Worm (Caenorhabditis elegans) whole organism, mixed stage, embryonic: ENCODE results near the gene R05H11.2.

Experiments
- M03D4.4 ChIP-seq: sonication (generic microtip); optimal IDR thresholded peaks from 2 replicates; lab custom pipeline; 2017; ENCODE audit warnings: mild to moderate bottlenecking, missing genetic modification characterization, missing compliant biosample characterization
- bed-3 ChIP-seq: fragments of 200-800 bp; sonication (Bioruptor generic); optimal IDR thresholded peaks from 3 replicates; lab custom pipeline; 2018; ENCODE audit warnings: mild to moderate bottlenecking, missing genetic modification characterization, moderate library complexity, missing compliant biosample characterization
- blmp-1 ChIP-seq: fragments of 150-350 bp; optimal IDR thresholded peaks from 2 replicates; lab custom pipeline; 2014; ENCODE audit warnings: missing biosample characterization, missing genetic modification characterization
- ceh-39 ChIP-seq: fragments of 150-350 bp; optimal IDR thresholded peaks from 2 replicates; lab custom pipeline; 2014; ENCODE audit warnings: missing biosample characterization, missing genetic modification characterization
- ceh-43 ChIP-seq: fragments of 200-800 bp; sonication (Bioruptor generic); optimal IDR thresholded peaks from 2 replicates; lab custom pipeline; 2018; ENCODE audit warnings: mild to moderate bottlenecking, missing genetic modification characterization, moderate library complexity, missing compliant biosample characterization
- ceh-83 ChIP-seq: fragments of 200-800 bp; sonication (Bioruptor generic); optimal IDR thresholded peaks from 2 replicates; lab custom pipeline; 2018; ENCODE audit warnings: mild to moderate bottlenecking, missing genetic modification characterization, missing compliant biosample characterization
- ces-1 ChIP-seq: fragments of 150-350 bp; optimal IDR thresholded peaks from 2 replicates; lab custom pipeline; 2014; ENCODE audit warnings: missing biosample characterization, missing genetic modification reagents, missing genetic modification characterization
- cnd-1 ChIP-seq: fragments of 200-800 bp; sonication (Bioruptor generic); optimal IDR thresholded peaks from 2 replicates; lab custom pipeline; 2018; ENCODE audit warnings: mild to moderate bottlenecking, missing genetic modification characterization, missing compliant biosample characterization
- drap-1 ChIP-seq: fragments of 200-800 bp; sonication (Bioruptor generic); optimal IDR thresholded peaks from 3 replicates; lab custom pipeline; 2018; ENCODE audit warnings: mild to moderate bottlenecking, missing genetic modification characterization, missing compliant biosample characterization
- elt-1 ChIP-seq: sonication (generic microtip); optimal IDR thresholded peaks from 2 replicates; lab custom pipeline; 2017; ENCODE audit warnings: missing genetic modification characterization, mild to moderate bottlenecking, missing compliant biosample characterization, antibody characterized with exemption, moderate library complexity, borderline replicate concordance; ENCODE audit not compliant: insufficient read depth
- elt-3 ChIP-seq: fragments of 150-350 bp; optimal IDR thresholded peaks from 2 replicates; lab custom pipeline; 2014; ENCODE audit warnings: missing biosample characterization, missing genetic modification characterization
- ham-2 ChIP-seq: fragments of 200-800 bp; sonication (Bioruptor generic); optimal IDR thresholded peaks from 2 replicates; lab custom pipeline; 2018; ENCODE audit warnings: mild to moderate bottlenecking, missing genetic modification characterization, missing compliant biosample characterization
- hlh-1 ChIP-seq: fragments of 150-350 bp; optimal IDR thresholded peaks from 2 replicates; lab custom pipeline; 2014; ENCODE audit warnings: missing biosample characterization, missing genetic modification reagents, missing genetic modification characterization
- lin-13 ChIP-seq: fragments of 150-350 bp; optimal IDR thresholded peaks from 2 replicates; lab custom pipeline; 2014; ENCODE audit warnings: missing biosample characterization, missing genetic modification characterization
- lin-32 ChIP-seq: fragments of 200-800 bp; sonication (Bioruptor generic); optimal IDR thresholded peaks from 2 replicates; lab custom pipeline; 2018; ENCODE audit warnings: mild to moderate bottlenecking, missing genetic modification characterization, missing compliant biosample characterization
- lsy-2 ChIP-seq: fragments of 150-350 bp; optimal IDR thresholded peaks from 2 replicates; lab custom pipeline; 2014; ENCODE audit warnings: missing biosample characterization, missing genetic modification characterization
- mab-5 ChIP-seq: fragments of 150-350 bp; optimal IDR thresholded peaks from 2 replicates; lab custom pipeline; 2014; ENCODE audit warnings: missing biosample characterization, missing genetic modification characterization
- mep-1 ChIP-seq: fragments of 150-350 bp; optimal IDR thresholded peaks from 2 replicates; lab custom pipeline; 2017; ENCODE audit warnings: missing biosample characterization, missing genetic modification reagents, missing genetic modification characterization, inconsistent platforms
- mls-2 ChIP-seq: sonication (generic microtip); optimal IDR thresholded peaks from 2 replicates; lab custom pipeline; 2016; ENCODE audit warnings: mild to moderate bottlenecking, missing genetic modification characterization, moderate library complexity, missing compliant biosample characterization
- nhr-12 ChIP-seq: fragments of 150-350 bp; optimal IDR thresholded peaks from 2 replicates; lab custom pipeline; 2014; ENCODE audit warnings: missing biosample characterization, missing genetic modification characterization
- nhr-2 ChIP-seq: fragments of 150-350 bp; optimal IDR thresholded peaks from 2 replicates; lab custom pipeline; 2014; ENCODE audit warnings: missing biosample characterization, missing genetic modification characterization
- nhr-237 ChIP-seq: fragments of 150-350 bp; optimal IDR thresholded peaks from 2 replicates; lab custom pipeline; 2014; ENCODE audit warnings: missing biosample characterization, missing genetic modification characterization
- nhr-28 ChIP-seq: fragments of 150-350 bp; optimal IDR thresholded peaks from 2 replicates; lab custom pipeline; 2014; ENCODE audit warnings: missing biosample characterization, missing genetic modification characterization
- pha-4 ChIP-seq: fragments of 150-350 bp; optimal IDR thresholded peaks from 2 replicates; lab custom pipeline; 2018; ENCODE audit warnings: missing biosample characterization, missing genetic modification reagents, missing genetic modification characterization
- sem-2 ChIP-seq: fragments of 200-800 bp; sonication (Bioruptor generic); optimal IDR thresholded peaks from 2 replicates; lab custom pipeline; 2018; ENCODE audit warnings: mild to moderate bottlenecking, missing genetic modification characterization, missing compliant biosample characterization
- snpc-4 ChIP-seq: fragments of 150-350 bp; optimal IDR thresholded peaks from 2 replicates; lab custom pipeline; 2014; ENCODE audit warnings: missing biosample characterization, missing genetic modification characterization
- sptf-1 ChIP-seq: sonication (generic microtip); optimal IDR thresholded peaks from 2 replicates; lab custom pipeline; 2017; ENCODE audit warnings: mild to moderate bottlenecking, missing genetic modification characterization, moderate library complexity, missing compliant biosample characterization
- tbx-8 ChIP-seq: fragments of 200-800 bp; sonication (Bioruptor generic); optimal IDR thresholded peaks from 2 replicates; lab custom pipeline; 2018; ENCODE audit warnings: mild to moderate bottlenecking, missing genetic modification characterization, moderate library complexity, missing compliant biosample characterization
- unc-120 ChIP-seq: sonication (generic microtip); optimal IDR thresholded peaks from 2 replicates; lab custom pipeline; 2017; ENCODE audit warnings: missing genetic modification characterization, missing compliant biosample characterization; ENCODE audit not compliant: poor library complexity, severe bottlenecking
- unc-39 ChIP-seq: fragments of 150-350 bp; optimal IDR thresholded peaks from 2 replicates; lab custom pipeline; 2014; ENCODE audit warnings: missing biosample characterization, missing genetic modification characterization
- unc-62 ChIP-seq: fragments of 150-350 bp; optimal IDR thresholded peaks from 2 replicates; lab custom pipeline; 2014; ENCODE audit warnings: missing biosample characterization, missing genetic modification reagents, missing genetic modification characterization
- ztf-11 ChIP-seq: fragments of 150-350 bp; optimal IDR thresholded peaks from 2 replicates; lab custom pipeline; 2014; ENCODE audit warnings: missing biosample characterization, missing genetic modification characterization

R05H11.2 gene

DNA sequence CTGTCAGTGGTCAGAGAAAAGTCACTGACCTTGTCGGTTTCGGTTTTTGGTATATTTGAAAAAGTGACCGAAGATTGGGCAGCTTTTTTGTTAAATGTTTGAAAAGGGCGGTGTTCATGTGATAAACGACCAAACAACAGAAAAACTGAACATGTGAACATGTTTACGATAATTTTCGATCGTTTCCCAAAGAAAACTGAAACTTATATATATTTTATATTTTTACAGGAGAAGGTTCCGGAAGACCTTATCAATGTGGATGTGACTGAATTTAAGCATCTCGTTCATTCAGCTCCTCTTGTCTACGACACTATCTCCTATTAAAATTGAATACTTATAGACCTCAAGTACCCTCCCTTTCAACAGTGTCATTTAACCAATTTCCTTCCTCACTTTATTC lies 1.6 kb downstream of the R05H11.2 start:
- TF ChIP-seq sptf-1 (tag; lab: Kevin White, UChicago), result no peak

- TF ChIP-seq lsy-2 (no peak), sptf-1 (tag; lab: Kevin White, UChicago) (no peak), snpc-4 (tag; lab: Kevin White, UChicago) (no peak), M03D4.4 (tag; lab: Kevin White, UChicago) (no peak), nhr-237 (no peak), nhr-2 (tag; lab: Kevin White, UChicago) (no peak), unc-62 (GFP tag; lab: Kevin White, UChicago) (no peak), mep-1 (tag; lab: Kevin White, UChicago) (no peak), unc-120 (tag; lab: Kevin White, UChicago) (no peak), lin-13 (tag; lab: Kevin White, UChicago) (no peak)
These were observed 4.4 kb downstream of the R05H11.2 start, which contains the start of gene lim-8 for ce11 chrIII:6802488-6802887. Gene lim-8 (plus strand): TSS chrIII:6802788.

- TF ChIP-seq M03D4.4 (tag; lab: Kevin White, UChicago) (no peak), mls-2 (tag; lab: Kevin White, UChicago) (no peak), sptf-1 (tag; lab: Kevin White, UChicago) (no peak), nhr-28 (tag; lab: Kevin White, UChicago) (no peak), bed-3 (GFP tag; lab: Kevin White, UChicago) (no peak), hlh-1 (no peak), lin-13 (tag; lab: Kevin White, UChicago) (no peak), nhr-12 (no peak), blmp-1 (tag; lab: Kevin White, UChicago) (no peak), cnd-1 (tag; lab: Kevin White, UChicago) (no peak), ceh-83 (GFP tag; lab: Kevin White, UChicago) (no peak), unc-120 (tag; lab: Kevin White, UChicago) (no peak), ceh-43 (GFP tag; lab: Kevin White, UChicago) (no peak)
- TF ChIP-seq, all 35 proteins: peak for 0
These were observed 5.0 kb downstream of the R05H11.2 start for ce11 chrIII:6803107-6803506.

DNA sequence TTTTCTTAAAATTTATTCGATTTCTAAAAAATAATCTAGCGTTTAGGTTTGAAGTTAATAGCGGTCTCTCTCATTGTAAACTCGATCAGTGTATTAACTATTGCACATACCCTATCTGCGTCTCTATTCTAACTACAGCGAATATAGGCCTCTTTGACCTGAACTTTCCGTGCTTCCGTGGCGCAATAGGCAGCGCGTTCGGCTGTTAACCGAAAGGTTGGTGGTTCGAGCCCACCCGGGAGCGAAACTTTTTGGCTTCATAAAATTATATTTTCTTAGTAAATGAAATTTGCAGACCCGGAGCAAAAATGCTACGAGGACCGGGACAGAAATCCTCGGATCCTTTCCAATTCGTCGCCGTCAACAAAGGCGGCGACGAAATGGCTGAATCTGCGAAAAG lies 7.3 kb downstream of the R05H11.2 start:
- TF ChIP-seq lin-32 (GFP tag; lab: Kevin White, UChicago) (peak; percentile 21), snpc-4 (tag; lab: Kevin White, UChicago) (no peak), ceh-83 (GFP tag; lab: Kevin White, UChicago) (peak; percentile 61), mab-5 (tag; lab: Kevin White, UChicago) (no peak), lsy-2 (no peak), M03D4.4 (tag; lab: Kevin White, UChicago) (peak; percentile 69), drap-1 (GFP tag; lab: Kevin White, UChicago) (peak; percentile 55), mls-2 (tag; lab: Kevin White, UChicago) (peak; percentile 52), nhr-2 (tag; lab: Kevin White, UChicago) (no peak), nhr-12 (no peak), ztf-11 (tag; lab: Kevin White, UChicago) (no peak), cnd-1 (tag; lab: Kevin White, UChicago) (peak; percentile 45), tbx-8 (peak; percentile 29), sptf-1 (tag; lab: Kevin White, UChicago) (peak; percentile 76), sem-2 (GFP tag; lab: Kevin White, UChicago) (peak; percentile 53), ham-2 (GFP tag; lab: Kevin White, UChicago) (peak; percentile 40), pha-4 (tag; lab: Kevin White, UChicago) (no peak), unc-120 (tag; lab: Kevin White, UChicago) (peak; percentile 27), bed-3 (GFP tag; lab: Kevin White, UChicago) (peak; percentile 53), ces-1 (GFP tag; lab: Kevin White, UChicago) (no peak), ceh-43 (GFP tag; lab: Kevin White, UChicago) (peak; percentile 33), elt-3 (tag; lab: Kevin White, UChicago) (no peak)

- TF ChIP-seq elt-3 (tag; lab: Kevin White, UChicago) (no peak), ceh-39 (tag; lab: Kevin White, UChicago) (no peak), hlh-1 (no peak), unc-39 (tag; lab: Kevin White, UChicago) (no peak), nhr-12 (no peak), lsy-2 (no peak), sptf-1 (tag; lab: Kevin White, UChicago) (no peak), nhr-237 (no peak), pha-4 (tag; lab: Kevin White, UChicago) (no peak), elt-1 (no peak)
These were observed 18.8 kb downstream of the R05H11.2 start, which contains the start of gene F28F5.4 for ce11 chrIII:6816930-6817329. Gene F28F5.4 (minus strand): TSS chrIII:6817033.
